Worm (Caenorhabditis elegans): Measurements from ENCODE around the gene nkb-2.

DNA sequence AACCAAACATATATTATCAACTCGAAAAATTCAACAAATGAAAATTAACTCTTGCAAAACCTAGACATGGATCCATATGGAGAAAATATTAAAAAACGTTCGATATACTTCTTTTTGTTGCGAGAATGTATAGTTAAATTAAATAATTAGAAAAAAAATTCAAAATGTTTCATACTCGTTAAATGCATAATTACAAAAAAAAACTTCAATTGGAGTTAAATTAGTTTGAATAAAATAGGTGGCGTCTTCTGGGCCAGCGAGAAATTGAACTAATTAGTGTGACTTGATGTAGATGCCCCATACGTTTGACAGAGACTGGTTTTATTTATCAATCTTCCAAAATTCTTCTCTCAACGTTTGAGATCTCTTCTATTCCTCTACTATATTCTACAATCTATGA lies 12.4 kb upstream of the nkb-2 start, which contains the start of gene lgc-43:
- no peak for TF ChIP-seq zag-1 (tag; optimal IDR thresholded peaks at IDR 0.05)
- TF ChIP-seq lin-15B (tag; optimal IDR thresholded peaks at IDR 0.05): no peak
- no peak for TF ChIP-seq mdl-1 (tag; optimal IDR thresholded peaks at IDR 0.05)
- TF ChIP-seq unc-62 (GFP tag; optimal IDR thresholded peaks at IDR 0.05): no peak
- peak; percentile 67 for TF ChIP-seq nhr-76 (tag; optimal IDR thresholded peaks at IDR 0.05)
- no peak for TF ChIP-seq nhr-23 (tag; optimal IDR thresholded peaks at IDR 0.05)
- no peak for TF ChIP-seq ztf-11 (tag; optimal IDR thresholded peaks at IDR 0.05)
- TF ChIP-seq lin-39 (tag; optimal IDR thresholded peaks at IDR 0.05): no peak
- no peak for TF ChIP-seq elt-1 (tag; optimal IDR thresholded peaks at IDR 0.05)
- no peak for TF ChIP-seq egl-27 (tag; optimal IDR thresholded peaks at IDR 0.05)
- TF ChIP-seq jun-1 (tag; optimal IDR thresholded peaks at IDR 0.05): no peak
